Worm (Caenorhabditis elegans): Measurements from ENCODE around the gene ZK112.4.

DNA sequence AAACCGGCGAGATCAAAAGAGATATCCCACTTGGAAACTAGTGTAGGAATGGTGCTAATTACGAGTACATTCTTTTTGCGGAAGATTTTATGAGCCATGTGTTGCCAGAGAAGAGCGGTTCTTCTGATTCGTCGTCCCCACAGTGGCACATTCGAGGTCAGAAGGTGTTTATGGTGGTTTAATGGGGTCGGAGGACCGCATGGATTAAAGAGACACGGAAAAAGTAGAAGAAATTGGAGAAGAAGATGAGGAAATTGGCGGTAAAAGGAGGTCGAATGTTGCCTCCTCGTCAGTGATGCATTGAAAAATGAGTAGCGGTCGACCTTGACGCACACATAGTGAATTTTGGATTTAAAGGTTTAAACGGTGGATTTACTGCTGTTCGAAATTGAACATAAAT lies 3.8 kb upstream of the ZK112.4 start:
- TF ChIP-seq unc-39 (tag; optimal IDR thresholded peaks at IDR 0.05) = no peak
- no peak for TF ChIP-seq ztf-11 (tag; optimal IDR thresholded peaks at IDR 0.05)
- no peak for TF ChIP-seq ztf-1 (GFP tag; conservative IDR thresholded peaks at IDR 0.05)
- no peak for TF ChIP-seq nhr-11 (tag; optimal IDR thresholded peaks at IDR 0.05)
- TF ChIP-seq unc-62 (GFP tag; optimal IDR thresholded peaks at IDR 0.05) = no peak
- no peak for TF ChIP-seq elt-3 (tag; optimal IDR thresholded peaks at IDR 0.05)
- TF ChIP-seq snpc-4 (tag; optimal IDR thresholded peaks at IDR 0.05) = no peak
- no peak for TF ChIP-seq blmp-1 (tag; optimal IDR thresholded peaks at IDR 0.05; ENCODE audit: insufficient read depth)
- TF ChIP-seq lin-39 (tag; optimal IDR thresholded peaks at IDR 0.05) = no peak
- TF ChIP-seq zag-1 (tag; optimal IDR thresholded peaks at IDR 0.05) = no peak
- TF ChIP-seq ceh-16 (tag; optimal IDR thresholded peaks at IDR 0.05) = no peak
- TF ChIP-seq fos-1 (tag; optimal IDR thresholded peaks at IDR 0.05) = no peak
- TF ChIP-seq R02D3.7 (tag; optimal IDR thresholded peaks at IDR 0.05) = no peak
- no peak for TF ChIP-seq ztf-4 (tag; optimal IDR thresholded peaks at IDR 0.05)

Measured in whole organism, L2 larva.